Worm (Caenorhabditis elegans): Measurements from ENCODE around the gene ippk-1.

The ippk-1 gene

ce11 chrII:12058298-12058697, 15.6 kb downstream of the ippk-1 start:
- no peak for TF ChIP-seq tag-97 (GFP tag; IDR thresholded peaks at IDR 0.05)
- TF ChIP-seq aha-1 (tag), result peak; percentile 52
- TF ChIP-seq zfp-3 (GFP tag; conservative IDR thresholded peaks at IDR 0.05), result 0 out of 2 replicates have a peak, but pooled peaks have one; percentile 30
- TF ChIP-seq duxl-1 (tag; optimal IDR thresholded peaks at IDR 0.05; ENCODE audit: poor library complexity), result peak; percentile 24
- TF ChIP-seq daf-19 (GFP tag; conservative IDR thresholded peaks at IDR 0.05), result no peak
- TF ChIP-seq egl-43 (GFP tag; IDR thresholded peaks at IDR 0.05), result no peak
- 0 out of 2 replicates have a peak, but pooled peaks have one; percentile 13 for TF ChIP-seq mdt-29 (GFP tag; IDR thresholded peaks at IDR 0.05)
- no peak for TF ChIP-seq ceh-82 (tag; optimal IDR thresholded peaks at IDR 0.05)
- peak; percentile 20; the same call in 1 of the 2 replicates for TF ChIP-seq ceh-20 (GFP tag; IDR thresholded peaks at IDR 0.05)
- no peak for TF ChIP-seq zip-2 (tag; optimal IDR thresholded peaks at IDR 0.05)
- no peak for TF ChIP-seq unc-39 (tag; optimal IDR thresholded peaks at IDR 0.05)
- no peak for TF ChIP-seq nhr-6 (tag; optimal IDR thresholded peaks at IDR 0.05)

DNA sequence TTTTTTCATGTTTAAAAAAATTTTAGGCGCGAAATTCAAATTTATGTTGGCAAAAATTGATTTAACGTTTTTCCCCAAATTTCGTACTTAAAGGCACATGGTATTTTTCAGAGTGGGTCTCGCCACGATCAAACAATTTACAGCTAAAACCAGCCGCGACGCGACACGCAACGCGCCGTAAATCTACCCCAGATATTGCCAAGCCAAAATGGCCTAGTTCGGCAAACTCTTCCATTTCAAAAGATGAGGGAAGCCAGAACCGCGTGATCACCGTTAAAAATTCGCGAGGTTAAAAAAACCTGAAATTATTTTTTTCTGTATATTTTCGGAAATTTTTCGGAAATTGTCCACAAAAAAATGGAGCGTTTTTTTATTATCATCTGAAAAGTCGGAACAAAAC, 17.2 kb downstream of the ippk-1 start:
- TF ChIP-seq Y48G9A.11 (GFP tag; IDR thresholded peaks at IDR 0.05) (no peak), zip-2 (tag; optimal IDR thresholded peaks at IDR 0.05) (no peak), Y5F2A.4 (GFP tag; optimal IDR thresholded peaks at IDR 0.05) (no peak), mep-1 (tag; optimal IDR thresholded peaks at IDR 0.05) (peak; percentile 52), zfp-3 (GFP tag; conservative IDR thresholded peaks at IDR 0.05) (0 out of 2 replicates have a peak, but pooled peaks have one; percentile 17), egl-43 (GFP tag; IDR thresholded peaks at IDR 0.05) (no peak), hif-1 (tag; optimal IDR thresholded peaks at IDR 0.05) (peak in 1 of 2 experiments; percentile 17), dve-1 (tag; optimal IDR thresholded peaks at IDR 0.05; ENCODE audit: insufficient read depth) (peak; percentile 9), lin-1 (GFP tag; IDR thresholded peaks at IDR 0.05) (0 out of 2 replicates have a peak, but pooled peaks have one; percentile 17), ZK337.2 (GFP tag; IDR thresholded peaks at IDR 0.05) (no peak), lin-29 (GFP tag; IDR thresholded peaks at IDR 0.05) (no peak), ZK546.5 (tag; optimal IDR thresholded peaks at IDR 0.05) (no peak)

DNA sequence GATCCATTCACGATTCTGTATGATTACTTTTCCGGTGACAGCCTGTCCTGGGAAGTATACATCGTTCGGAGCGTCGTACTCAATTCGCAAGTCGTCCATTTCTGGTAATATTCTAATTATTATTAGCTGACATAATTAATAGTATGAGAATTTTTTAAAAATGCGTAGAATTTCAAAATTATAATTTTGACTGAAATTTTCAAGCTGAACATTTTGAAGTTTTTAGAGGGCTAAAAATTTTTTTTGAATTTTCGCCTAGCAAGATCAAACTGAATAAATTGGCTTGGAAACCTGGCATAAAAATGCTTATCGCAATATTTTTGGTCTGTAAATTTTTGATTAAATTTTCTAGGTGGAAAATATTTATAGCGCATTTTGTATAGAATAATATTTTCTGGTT, 19.8 kb downstream of the ippk-1 start, which contains the start of gene arrd-7:
Gene arrd-7, minus strand, starts transcription at position 101 of the 400 bp plus-strand sequence.
- peak in 1 of 2 experiments; percentile 45 for TF ChIP-seq unc-62 (GFP tag; optimal IDR thresholded peaks at IDR 0.05 in 1 of 2)
- no peak for TF ChIP-seq unc-62 (tag; optimal IDR thresholded peaks at IDR 0.05)
- TF ChIP-seq snpc-1.2 (GFP tag; IDR thresholded peaks at IDR 0.05), result no peak

DNA sequence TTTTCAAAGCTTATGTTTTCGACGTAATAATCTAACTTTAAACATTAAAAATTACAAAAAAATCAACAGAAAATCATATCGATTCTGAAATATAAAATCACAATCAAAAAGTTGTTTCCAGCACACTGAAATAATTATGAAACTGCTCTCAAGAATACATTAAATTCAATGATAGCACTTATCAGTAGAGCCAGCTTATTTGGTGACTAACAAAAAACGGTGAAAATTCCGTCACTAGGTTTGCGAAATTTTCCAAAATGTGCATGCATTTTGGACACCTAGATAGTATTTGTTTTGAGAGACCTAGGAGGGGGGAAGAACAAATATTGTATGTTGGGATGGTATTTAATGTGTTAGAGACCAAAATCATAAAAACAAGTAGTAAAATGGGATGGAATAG, 20.4 kb downstream of the ippk-1 start:
- TF ChIP-seq snpc-1.2 (GFP tag; IDR thresholded peaks at IDR 0.05), result no peak
- no peak for TF ChIP-seq set-16 (GFP tag; IDR thresholded peaks at IDR 0.05)
- TF ChIP-seq daf-16 (GFP tag; optimal IDR thresholded peaks at IDR 0.05), result no peak
- peak; percentile 48 for TF ChIP-seq daf-16 (tag; optimal IDR thresholded peaks at IDR 0.05)
- TF ChIP-seq dve-1 (tag; optimal IDR thresholded peaks at IDR 0.05; ENCODE audit: insufficient read depth), result peak; percentile 33
- no peak for TF ChIP-seq ceh-28 (tag; optimal IDR thresholded peaks at IDR 0.05)
- peak; percentile 91 for TF ChIP-seq pqm-1 (tag; optimal IDR thresholded peaks at IDR 0.05)
- no peak for TF ChIP-seq fos-1 (tag; optimal IDR thresholded peaks at IDR 0.05)
- peak; percentile 14 for TF ChIP-seq hlh-11 (tag; optimal IDR thresholded peaks at IDR 0.05)
- TF ChIP-seq dmd-6 (GFP tag; IDR thresholded peaks at IDR 0.05), result peak; percentile 43; the same call in 1 of the 2 replicates
- TF ChIP-seq hif-1 (tag; optimal IDR thresholded peaks at IDR 0.05), result no peak
- peak; percentile 41 for TF ChIP-seq nhr-28 (tag; optimal IDR thresholded peaks at IDR 0.05)

- TF ChIP-seq lsy-2 (tag; optimal IDR thresholded peaks at IDR 0.05) (peak in 1 of 2 experiments; percentile 10), snpc-1.2 (GFP tag; IDR thresholded peaks at IDR 0.05) (no peak), lim-7 (GFP tag; IDR thresholded peaks at IDR 0.05) (no peak), ces-1 (GFP tag; optimal IDR thresholded peaks at IDR 0.05) (no peak), dve-1 (tag; optimal IDR thresholded peaks at IDR 0.05; ENCODE audit: insufficient read depth) (peak; percentile 18), nhr-10 (tag; optimal IDR thresholded peaks at IDR 0.05) (no peak), mdl-1 (tag; optimal IDR thresholded peaks at IDR 0.05) (peak in 1 of 2 experiments; percentile 48), attf-4 (tag; optimal IDR thresholded peaks at IDR 0.05) (no peak), ceh-44 (GFP tag; IDR thresholded peaks at IDR 0.05) (no peak), T26A8.4 (GFP tag; IDR thresholded peaks at IDR 0.05) (no peak), daf-12 (tag; optimal IDR thresholded peaks at IDR 0.05) (no peak), spr-3 (GFP tag; optimal IDR thresholded peaks at IDR 0.05) (no peak), daf-8 (GFP tag; IDR thresholded peaks at IDR 0.05) (no peak), F44E2.7 (GFP tag; IDR thresholded peaks at IDR 0.05) (no peak), lin-29 (GFP tag; IDR thresholded peaks at IDR 0.05) (no peak), hlh-11 (tag; optimal IDR thresholded peaks at IDR 0.05) (peak; percentile 17), hif-1 (tag; optimal IDR thresholded peaks at IDR 0.05) (peak in 1 of 2 experiments; percentile 7)
These were observed 22.0 kb downstream of the ippk-1 start, which contains the start of gene arrd-8 for ce11 chrII:12064680-12065135. Gene arrd-8, plus strand, starts transcription at chrII:12065085.

Measured in whole organism, L4 larva.